Fruit fly (Drosophila melanogaster): Measurements from ENCODE around the gene Grx1.

The Grx1 gene

dm6 chr3L:18867521-18867920, 1.5 kb upstream of the Grx1 start, which contains the start of gene Dysb (continued):
- TF ChIP-seq CG12659 (GFP tag; optimal IDR thresholded peaks at IDR 0.05), result peak; percentile 91
- peak; percentile 91 for TF ChIP-seq Hmr (GFP tag; optimal IDR thresholded peaks at IDR 0.05)
- TF ChIP-seq CG17359 (tag; optimal IDR thresholded peaks at IDR 0.05), result peak; percentile 94
- TF ChIP-seq CG4328 (GFP tag; optimal IDR thresholded peaks at IDR 0.05), result peak; percentile 82
- TF ChIP-seq CG33213 (GFP tag; optimal IDR thresholded peaks at IDR 0.05), result peak; percentile 20
- TF ChIP-seq eve (GFP tag; optimal IDR thresholded peaks at IDR 0.05), result no peak
- TF ChIP-seq grau (tag; optimal IDR thresholded peaks at IDR 0.05), result peak; percentile 88
- TF ChIP-seq chinmo (GFP tag; IDR thresholded peaks at IDR 0.05; ENCODE audit: partially characterized antibody), result no peak
- TF ChIP-seq CG30431 (GFP tag; optimal IDR thresholded peaks at IDR 0.05), result peak; percentile 59
- TF ChIP-seq Awh (GFP tag; IDR thresholded peaks at IDR 0.05), result peak; percentile 93; the same call in 1 of the 2 replicates
- TF ChIP-seq otp (GFP tag; IDR thresholded peaks at IDR 0.05), result peak; percentile 92
- TF ChIP-seq ci (GFP tag; IDR thresholded peaks at IDR 0.05), result peak; percentile 95
- peak; percentile 44 for TF ChIP-seq CG12104 (GFP tag; optimal IDR thresholded peaks at IDR 0.05)
- peak; percentile 74 for TF ChIP-seq CG5180 (GFP tag; optimal IDR thresholded peaks at IDR 0.05)
- peak; percentile 77 for TF ChIP-seq CG12219 (GFP tag; optimal IDR thresholded peaks at IDR 0.05)
- TF ChIP-seq dpn (GFP tag; optimal IDR thresholded peaks at IDR 0.05), result peak; percentile 62 to 86
- peak; percentile 88 for TF ChIP-seq Blimp-1 (GFP tag; optimal IDR thresholded peaks at IDR 0.05)
- no peak for TF ChIP-seq Dfd (GFP tag; optimal IDR thresholded peaks at IDR 0.05)
- TF ChIP-seq grn (GFP tag; optimal IDR thresholded peaks at IDR 0.05), result peak; percentile 4
- TF ChIP-seq nmo (GFP tag; optimal IDR thresholded peaks at IDR 0.05), result peak; percentile 80
- peak; percentile 61 for TF ChIP-seq pho (GFP tag; optimal IDR thresholded peaks at IDR 0.05)
- TF ChIP-seq CG12236 (GFP tag; optimal IDR thresholded peaks at IDR 0.05), result no peak
- peak; percentile 37 for TF ChIP-seq stwl (tag; optimal IDR thresholded peaks at IDR 0.05)
- no peak for TF ChIP-seq btn (GFP tag; optimal IDR thresholded peaks at IDR 0.05)
- TF ChIP-seq CG10654 (GFP tag; optimal IDR thresholded peaks at IDR 0.05), result peak; percentile 71
- TF ChIP-seq Dref (GFP tag; IDR thresholded peaks at IDR 0.05), result peak; percentile 32; the same call in 1 of the 2 replicates
- TF ChIP-seq ems (GFP tag; optimal IDR thresholded peaks at IDR 0.05), result peak; percentile 62
- peak; percentile 83 for TF ChIP-seq CG10543 (GFP tag; optimal IDR thresholded peaks at IDR 0.05)
- TF ChIP-seq CG17568 (GFP tag; optimal IDR thresholded peaks at IDR 0.05), result peak; percentile 86
- TF ChIP-seq CG16779 (GFP tag; IDR thresholded peaks at IDR 0.05), result peak; percentile 92
- TF ChIP-seq Hr39 (optimal IDR thresholded peaks at IDR 0.05), result no peak
- peak; percentile 75 for TF ChIP-seq CG1529 (GFP tag; optimal IDR thresholded peaks at IDR 0.05)
- TF ChIP-seq CG10565 (GFP tag; optimal IDR thresholded peaks at IDR 0.05), result no peak
- TF ChIP-seq CG2202 (tag; optimal IDR thresholded peaks at IDR 0.05), result peak; percentile 58
- peak; percentile 19 for TF ChIP-seq kay (GFP tag; optimal IDR thresholded peaks at IDR 0.05)
- peak; percentile 22 for TF ChIP-seq luna (GFP tag; optimal IDR thresholded peaks at IDR 0.05)
- no peak for TF ChIP-seq CG15073 (GFP tag; optimal IDR thresholded peaks at IDR 0.05)
- peak; percentile 63 for TF ChIP-seq Mad (GFP tag; optimal IDR thresholded peaks at IDR 0.05)
- peak; percentile 63 for TF ChIP-seq sd (tag; optimal IDR thresholded peaks at IDR 0.05)
- TF ChIP-seq Jarid2 (GFP tag; optimal IDR thresholded peaks at IDR 0.05), result peak; percentile 51
- peak; percentile 70; the same call in 1 of the 3 replicates for TF ChIP-seq C15 (GFP tag; IDR thresholded peaks at IDR 0.05)
- TF ChIP-seq Pdp1 (GFP tag; optimal IDR thresholded peaks at IDR 0.05), result peak; percentile 49 to 61
- peak; percentile 98 for TF ChIP-seq vvl (GFP tag; IDR thresholded peaks at IDR 0.05)
- TF ChIP-seq seq (GFP tag; IDR thresholded peaks at IDR 0.05), result peak; percentile 90
- TF ChIP-seq pros (GFP tag; optimal IDR thresholded peaks at IDR 0.05), result no peak
- no peak for TF ChIP-seq pita (GFP tag; optimal IDR thresholded peaks at IDR 0.05)
- peak; percentile 52 for TF ChIP-seq fd64A (GFP tag; optimal IDR thresholded peaks at IDR 0.05)
- peak; percentile 61 for TF ChIP-seq CG1603 (tag; optimal IDR thresholded peaks at IDR 0.05)
- no peak for TF ChIP-seq sc (optimal IDR thresholded peaks at IDR 0.05)
- TF ChIP-seq sc (GFP tag; optimal IDR thresholded peaks at IDR 0.05), result peak; percentile 66
- peak; percentile 2 for TF ChIP-seq NC2β (GFP tag; optimal IDR thresholded peaks at IDR 0.05)
